Fruit fly (Drosophila melanogaster): ENCODE data around the gene HLH3B.

HLH3B gene

DNA sequence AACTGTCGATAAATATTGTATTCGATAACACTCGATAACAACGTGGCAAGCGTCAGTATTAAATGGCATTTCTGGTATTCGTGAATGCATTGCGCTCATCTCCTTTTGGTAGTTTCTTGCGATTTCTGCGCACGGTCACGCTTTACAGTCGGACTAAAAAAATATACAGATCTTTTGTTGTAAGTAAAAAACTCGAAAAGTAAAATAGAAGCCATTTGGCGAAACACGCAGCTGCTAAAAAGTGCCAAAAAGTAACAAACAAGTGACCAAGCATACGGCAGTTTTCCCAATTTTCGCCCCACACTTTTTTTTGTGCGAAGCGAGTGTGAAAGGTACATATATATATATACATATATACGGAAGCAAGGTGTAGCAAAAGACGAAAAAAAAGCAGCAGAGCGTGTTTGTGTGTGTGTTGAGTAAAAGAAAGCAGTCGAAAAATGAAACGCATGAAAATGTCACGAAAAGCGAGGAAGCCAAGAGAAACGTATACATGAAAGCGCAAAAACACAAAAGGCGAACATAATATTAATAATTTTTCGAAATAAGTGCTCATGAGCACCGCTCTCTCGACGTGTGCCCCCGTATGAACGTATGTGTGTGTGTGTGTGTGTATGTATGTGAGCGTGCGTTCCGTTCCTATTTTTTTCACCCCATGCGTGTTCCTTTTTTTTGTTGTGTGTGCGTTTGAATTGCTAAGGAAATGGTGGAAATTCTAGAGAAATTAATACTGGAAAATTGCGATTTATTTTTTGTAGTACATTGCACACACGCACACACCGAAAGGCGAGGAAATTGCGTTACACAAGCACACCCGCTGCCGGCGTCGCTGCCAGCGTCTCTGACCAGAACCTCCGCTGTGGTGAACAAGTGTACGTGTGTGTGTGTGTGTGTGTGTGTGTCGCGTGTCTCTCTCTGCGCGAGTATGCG, 47.4 kb downstream of the HLH3B start, which contains the start of gene sgg (continued):
- TF ChIP-seq CG16813 (GFP tag; IDR thresholded peaks at IDR 0.05; ENCODE audit: partially characterized antibody) (no peak), Stat92E (GFP tag; optimal IDR thresholded peaks at IDR 0.05) (no peak), her (GFP tag; optimal IDR thresholded peaks at IDR 0.05) (no peak), CG10979 (tag; optimal IDR thresholded peaks at IDR 0.05) (no peak), exex (tag; optimal IDR thresholded peaks at IDR 0.05) (no peak), CG5245 (GFP tag; optimal IDR thresholded peaks at IDR 0.05) (no peak), abd-A (tag; optimal IDR thresholded peaks at IDR 0.05) (no peak), Atf3 (GFP tag; optimal IDR thresholded peaks at IDR 0.05) (no peak), chn (GFP tag; optimal IDR thresholded peaks at IDR 0.05) (no peak), CG2116 (GFP tag; optimal IDR thresholded peaks at IDR 0.05) (peak; percentile 47), Kr (GFP tag; optimal IDR thresholded peaks at IDR 0.05) (no peak), ato (GFP tag; IDR thresholded peaks at IDR 0.05; ENCODE audit: partially characterized antibody) (no peak), esg (GFP tag; conservative IDR thresholded peaks at IDR 0.05) (no peak), pan (optimal IDR thresholded peaks at IDR 0.05) (no peak), pan (GFP tag; optimal IDR thresholded peaks at IDR 0.05 in 1 of 2, IDR thresholded peaks at IDR 0.05 in 1 of 2) (no peak), Asciz (GFP tag; optimal IDR thresholded peaks at IDR 0.05) (no peak), CG16779 (GFP tag; IDR thresholded peaks at IDR 0.05) (no peak), wor (GFP tag; IDR thresholded peaks at IDR 0.05) (no peak), CG2199 (GFP tag; IDR thresholded peaks at IDR 0.05) (no peak), Bgb (GFP tag; IDR thresholded peaks at IDR 0.05; ENCODE audit: partially characterized antibody) (peak; percentile 42; the same call in 1 of the 2 replicates), Xbp1 (GFP tag; optimal IDR thresholded peaks at IDR 0.05) (no peak), CG31224 (GFP tag; IDR thresholded peaks at IDR 0.05) (no peak), Hr39 (optimal IDR thresholded peaks at IDR 0.05) (no peak), CG14667 (GFP tag; IDR thresholded peaks at IDR 0.05) (no peak), Dad (GFP tag; optimal IDR thresholded peaks at IDR 0.05) (no peak), CG10462 (GFP tag; optimal IDR thresholded peaks at IDR 0.05) (no peak), CG2120 (GFP tag; optimal IDR thresholded peaks at IDR 0.05) (no peak), CG12769 (tag; optimal IDR thresholded peaks at IDR 0.05) (no peak), CG15696 (tag; optimal IDR thresholded peaks at IDR 0.05) (no peak), Dbx (GFP tag; IDR thresholded peaks at IDR 0.05) (no peak), CG3726 (GFP tag; IDR thresholded peaks at IDR 0.05) (no peak), CG6854 (GFP tag; optimal IDR thresholded peaks at IDR 0.05) (no peak), CG4282 (GFP tag; optimal IDR thresholded peaks at IDR 0.05) (no peak), Doc3 (GFP tag; IDR thresholded peaks at IDR 0.05; ENCODE audit: partially characterized antibody) (no peak), hkb (optimal IDR thresholded peaks at IDR 0.05) (no peak), hkb (GFP tag; IDR thresholded peaks at IDR 0.05) (no peak), CG3847 (GFP tag; IDR thresholded peaks at IDR 0.05) (no peak), Hmr (GFP tag; optimal IDR thresholded peaks at IDR 0.05) (no peak), sc (optimal IDR thresholded peaks at IDR 0.05) (no peak), sc (GFP tag; optimal IDR thresholded peaks at IDR 0.05) (no peak), CG17361 (GFP tag; IDR thresholded peaks at IDR 0.05) (no peak), CG18011 (GFP tag; optimal IDR thresholded peaks at IDR 0.05) (no peak), Ssrp (tag; optimal IDR thresholded peaks at IDR 0.05) (no peak), CG12219 (GFP tag; optimal IDR thresholded peaks at IDR 0.05) (no peak), CG16815 (GFP tag; optimal IDR thresholded peaks at IDR 0.05) (no peak), CG4328 (GFP tag; optimal IDR thresholded peaks at IDR 0.05) (no peak), nom (GFP tag; optimal IDR thresholded peaks at IDR 0.05) (no peak), Pdp1 (GFP tag; optimal IDR thresholded peaks at IDR 0.05) (peak in 1 of 2 experiments; percentile 95), kni (GFP tag; optimal IDR thresholded peaks at IDR 0.05) (no peak), Rx (GFP tag; IDR thresholded peaks at IDR 0.05) (no peak)
